Worm (Caenorhabditis elegans): ENCODE results near the gene penr-1.

Gene penr-1

ce11 chrV:5275426-5276007 lies 6.2 kb downstream of the penr-1 start (continued):
- TF ChIP-seq hlh-26 (GFP tag; conservative IDR thresholded peaks at IDR 0.05) = no peak
- TF ChIP-seq mxl-1 (tag; optimal IDR thresholded peaks at IDR 0.05) = no peak
- TF ChIP-seq hsf-1 (GFP tag; IDR thresholded peaks at IDR 0.05) = no peak
- no peak for TF ChIP-seq lsy-27 (tag; optimal IDR thresholded peaks at IDR 0.05; ENCODE audit: borderline replicate concordance, insufficient read depth)
- TF ChIP-seq B0336.3 (GFP tag; IDR thresholded peaks at IDR 0.05) = 0 out of 2 replicates have a peak, but pooled peaks have one; percentile 34
- no peak for TF ChIP-seq somi-1 (GFP tag; optimal IDR thresholded peaks at IDR 0.05)
- TF ChIP-seq hrde-1 (tag; optimal IDR thresholded peaks at IDR 0.05; ENCODE audit: borderline replicate concordance) = peak; percentile 42
- TF ChIP-seq akir-1 (GFP tag; optimal IDR thresholded peaks at IDR 0.05) = no peak
- no peak for TF ChIP-seq F39B2.1 (GFP tag; IDR thresholded peaks at IDR 0.05)
- TF ChIP-seq B0035.1 (tag; optimal IDR thresholded peaks at IDR 0.05) = no peak
- TF ChIP-seq aptf-2 (GFP tag; conservative IDR thresholded peaks at IDR 0.05) = no peak
- peak; percentile 38 for TF ChIP-seq die-1 (tag; optimal IDR thresholded peaks at IDR 0.05)
- no peak for TF ChIP-seq zfh-2 (GFP tag; conservative IDR thresholded peaks at IDR 0.05)
- no peak for TF ChIP-seq nhr-90 (tag; optimal IDR thresholded peaks at IDR 0.05)
- TF ChIP-seq atf-7 (tag; optimal IDR thresholded peaks at IDR 0.05) = no peak
- no peak for TF ChIP-seq F37B4.10 (GFP tag; IDR thresholded peaks at IDR 0.05)
- no peak for TF ChIP-seq chd-7 (tag; optimal IDR thresholded peaks at IDR 0.05)
- TF ChIP-seq lin-35 (GFP tag; optimal IDR thresholded peaks at IDR 0.05) = peak in 1 of 3 experiments; percentile 64
- no peak for TF ChIP-seq madf-8 (GFP tag; conservative IDR thresholded peaks at IDR 0.05)
- no peak for TF ChIP-seq ceh-91 (GFP tag; IDR thresholded peaks at IDR 0.05)
- TF ChIP-seq ztf-6 (GFP tag; IDR thresholded peaks at IDR 0.05) = no peak
- TF ChIP-seq hmg-20 (GFP tag; IDR thresholded peaks at IDR 0.05) = no peak
- TF ChIP-seq attf-3 (GFP tag; conservative IDR thresholded peaks at IDR 0.05) = no peak
- no peak for TF ChIP-seq ceh-58 (GFP tag; IDR thresholded peaks at IDR 0.05)
- TF ChIP-seq fkh-3 (tag; optimal IDR thresholded peaks at IDR 0.05) = peak; percentile 46
- TF ChIP-seq sdz-38 (tag; optimal IDR thresholded peaks at IDR 0.05) = no peak
- TF ChIP-seq Y56A3A.18 (GFP tag; IDR thresholded peaks at IDR 0.05) = 0 out of 2 replicates have a peak, but pooled peaks have one; percentile 12
- TF ChIP-seq ccch-3 (GFP tag; optimal IDR thresholded peaks at IDR 0.05) = no peak
- 0 out of 2 replicates have a peak, but pooled peaks have one; percentile 47 for TF ChIP-seq attf-6 (GFP tag; IDR thresholded peaks at IDR 0.05)
- TF ChIP-seq sea-2 (GFP tag; IDR thresholded peaks at IDR 0.05) = no peak
- no peak for TF ChIP-seq hmg-1.2 (GFP tag; IDR thresholded peaks at IDR 0.05)
- no peak for TF ChIP-seq T07F8.4 (tag; optimal IDR thresholded peaks at IDR 0.05)
- TF ChIP-seq pbrm-1 (GFP tag; IDR thresholded peaks at IDR 0.05) = no peak
- TF ChIP-seq sptf-2 (GFP tag; optimal IDR thresholded peaks at IDR 0.05) = no peak
- TF ChIP-seq egl-44 (GFP tag; IDR thresholded peaks at IDR 0.05) = no peak
- no peak for TF ChIP-seq nhr-179 (tag; optimal IDR thresholded peaks at IDR 0.05)
- TF ChIP-seq K11D2.4 (GFP tag; IDR thresholded peaks at IDR 0.05) = no peak
- no peak for TF ChIP-seq ztf-22 (GFP tag; optimal IDR thresholded peaks at IDR 0.05)
- TF ChIP-seq F49E8.2 (tag; optimal IDR thresholded peaks at IDR 0.05; ENCODE audit: insufficient read depth) = peak; percentile 52
- TF ChIP-seq F22D6.2 (tag; optimal IDR thresholded peaks at IDR 0.05) = no peak
- no peak for TF ChIP-seq bed-2 (GFP tag; IDR thresholded peaks at IDR 0.05)
- TF ChIP-seq dpl-1 (GFP tag; optimal IDR thresholded peaks at IDR 0.05) = no peak
- TF ChIP-seq unc-130 (GFP tag; optimal IDR thresholded peaks at IDR 0.05) = no peak
- TF ChIP-seq Y79H2A.3 (GFP tag; conservative IDR thresholded peaks at IDR 0.05) = no peak
- no peak for TF ChIP-seq zim-3 (tag; optimal IDR thresholded peaks at IDR 0.05)
- no peak for TF ChIP-seq F57C9.4 (tag; optimal IDR thresholded peaks at IDR 0.05)
- no peak for TF ChIP-seq attf-5 (GFP tag; optimal IDR thresholded peaks at IDR 0.05)
- TF ChIP-seq ztf-18 (tag; optimal IDR thresholded peaks at IDR 0.05) = no peak
